Worm (Caenorhabditis elegans): ENCODE data around the gene aqp-2.

The aqp-2 gene

DNA sequence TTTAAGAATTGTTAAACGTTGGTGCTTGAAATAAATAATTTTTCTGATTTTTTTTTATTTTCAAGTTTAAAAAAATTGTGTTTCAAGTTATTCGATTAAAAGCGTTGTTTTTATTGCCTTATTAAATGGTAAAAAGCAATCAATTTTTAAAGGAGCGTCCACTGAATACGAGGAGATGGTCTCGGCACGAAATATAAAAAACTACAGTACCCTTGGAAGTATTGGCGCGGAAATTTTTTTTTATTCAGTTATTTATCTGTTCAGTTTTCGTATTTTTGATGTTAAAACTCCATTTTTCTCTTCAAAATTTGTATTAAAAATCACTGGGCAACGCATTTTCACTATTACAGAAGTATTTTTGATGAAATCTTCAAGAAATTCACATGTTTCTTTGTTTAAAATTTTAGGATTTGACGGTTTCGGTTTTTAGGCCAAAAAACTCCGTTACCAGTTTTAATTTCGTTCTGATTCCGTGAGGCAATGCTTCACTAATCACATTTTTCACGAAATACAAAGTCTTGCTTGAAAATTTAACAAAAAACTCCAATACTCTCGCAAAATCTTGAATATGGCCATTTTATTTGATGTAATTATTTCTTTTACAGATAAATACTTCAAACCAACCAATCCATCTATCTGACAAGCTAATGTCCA lies 48.6 kb downstream of the aqp-2 start, which contains the start of gene znfx-1 (continued):
- TF ChIP-seq nhr-27 (tag; optimal IDR thresholded peaks at IDR 0.05) (no peak), K11D2.4 (GFP tag; IDR thresholded peaks at IDR 0.05) (no peak), efl-1 (GFP tag; optimal IDR thresholded peaks at IDR 0.05) (peak; percentile 93), snpc-4 (GFP tag; optimal IDR thresholded peaks at IDR 0.05) (peak; percentile 13), snpc-4 (tag; optimal IDR thresholded peaks at IDR 0.05) (peak in 3 of 4 experiments; percentile 16 to 27 (median 18)), ZK185.1 (tag; optimal IDR thresholded peaks at IDR 0.05; ENCODE audit: poor library complexity, severe bottlenecking) (no peak), unc-130 (GFP tag; optimal IDR thresholded peaks at IDR 0.05) (peak; percentile 34), rcor-1 (GFP tag; IDR thresholded peaks at IDR 0.05) (peak; percentile 51; the same call in 1 of the 2 replicates)

DNA sequence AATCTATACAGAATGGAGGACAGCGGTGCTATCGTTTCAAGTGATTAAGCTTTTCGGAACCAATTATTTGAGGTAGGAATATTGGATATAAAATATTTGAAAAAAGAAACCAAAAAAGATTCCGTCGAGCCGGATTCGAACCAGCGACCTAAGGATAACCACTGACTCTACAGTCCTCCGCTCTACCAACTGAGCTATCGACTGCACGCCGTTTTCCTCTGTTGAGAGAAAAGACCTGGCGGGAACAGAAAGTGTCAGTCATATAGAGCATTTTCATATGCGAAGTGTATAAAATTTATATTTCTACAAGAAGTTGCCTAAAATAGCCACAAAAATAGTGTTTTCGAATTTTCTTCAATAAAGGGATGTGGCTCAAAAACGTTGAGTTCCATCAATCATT lies 50.1 kb downstream of the aqp-2 start:
- TF ChIP-seq attf-3 (GFP tag; conservative IDR thresholded peaks at IDR 0.05): peak; percentile 62
- TF ChIP-seq mes-4 (tag; optimal IDR thresholded peaks at IDR 0.05): peak; percentile 24
- no peak for TF ChIP-seq ceh-79 (tag; optimal IDR thresholded peaks at IDR 0.05)
- TF ChIP-seq T07F8.4 (tag; optimal IDR thresholded peaks at IDR 0.05): peak; percentile 3
- TF ChIP-seq snpc-1.1 (tag; optimal IDR thresholded peaks at IDR 0.05; ENCODE audit: insufficient read depth): peak; percentile 94
- no peak for TF ChIP-seq mel-28 (tag; optimal IDR thresholded peaks at IDR 0.05; ENCODE audit: borderline replicate concordance)
- TF ChIP-seq Y53F4B.3 (GFP tag; IDR thresholded peaks at IDR 0.05): no peak
- peak; percentile 16 for TF ChIP-seq mxl-1 (tag; optimal IDR thresholded peaks at IDR 0.05)
- no peak for TF ChIP-seq dpff-1 (tag; optimal IDR thresholded peaks at IDR 0.05)
- no peak for TF ChIP-seq madf-3 (GFP tag; IDR thresholded peaks at IDR 0.05)
- no peak for TF ChIP-seq zim-3 (tag; optimal IDR thresholded peaks at IDR 0.05)
- peak; percentile 75 for TF ChIP-seq lin-54 (GFP tag; optimal IDR thresholded peaks at IDR 0.05)
- no peak for TF ChIP-seq B0035.1 (tag; optimal IDR thresholded peaks at IDR 0.05)
- no peak for TF ChIP-seq akir-1 (GFP tag; optimal IDR thresholded peaks at IDR 0.05)
- TF ChIP-seq pbrm-1 (GFP tag; IDR thresholded peaks at IDR 0.05): 0 out of 2 replicates have a peak, but pooled peaks have one; percentile 35
- 0 out of 2 replicates have a peak, but pooled peaks have one; percentile 47 for TF ChIP-seq Y56A3A.18 (GFP tag; IDR thresholded peaks at IDR 0.05)
- TF ChIP-seq B0019.2 (GFP tag; conservative IDR thresholded peaks at IDR 0.05): no peak
- TF ChIP-seq pha-4 (tag; optimal IDR thresholded peaks at IDR 0.05): no peak
- TF ChIP-seq gei-17 (GFP tag; optimal IDR thresholded peaks at IDR 0.05): no peak
- no peak for TF ChIP-seq ztf-26 (tag; optimal IDR thresholded peaks at IDR 0.05)
- TF ChIP-seq K12H6.12 (tag; optimal IDR thresholded peaks at IDR 0.05): no peak
- TF ChIP-seq ztf-25 (GFP tag; IDR thresholded peaks at IDR 0.05): 0 out of 2 replicates have a peak, but pooled peaks have one; percentile 43
- TF ChIP-seq ztf-6 (GFP tag; IDR thresholded peaks at IDR 0.05): no peak
- peak; percentile 66 for TF ChIP-seq mcd-1 (GFP tag; IDR thresholded peaks at IDR 0.05)
- no peak for TF ChIP-seq lsy-27 (tag; optimal IDR thresholded peaks at IDR 0.05; ENCODE audit: borderline replicate concordance, insufficient read depth)
- TF ChIP-seq ztf-3 (GFP tag; optimal IDR thresholded peaks at IDR 0.05): no peak
- no peak for TF ChIP-seq Y95B8A.8 (GFP tag; IDR thresholded peaks at IDR 0.05)
- TF ChIP-seq lag-1 (GFP tag; IDR thresholded peaks at IDR 0.05): no peak
- peak; percentile 75 for TF ChIP-seq snpc-3.4 (tag; optimal IDR thresholded peaks at IDR 0.05)
- peak; percentile 68; the same call in 1 of the 2 replicates for TF ChIP-seq hmg-20 (GFP tag; IDR thresholded peaks at IDR 0.05)
- peak; percentile 19 for TF ChIP-seq hrde-1 (tag; optimal IDR thresholded peaks at IDR 0.05; ENCODE audit: borderline replicate concordance)
- no peak for TF ChIP-seq sdz-38 (tag; optimal IDR thresholded peaks at IDR 0.05)
- 0 out of 2 replicates have a peak, but pooled peaks have one; percentile 12 for TF ChIP-seq ztf-28 (GFP tag; IDR thresholded peaks at IDR 0.05)
- TF ChIP-seq C06A6.2 (GFP tag; conservative IDR thresholded peaks at IDR 0.05): no peak
- no peak for TF ChIP-seq bed-1 (GFP tag; IDR thresholded peaks at IDR 0.05)
- TF ChIP-seq ceh-100 (GFP tag; IDR thresholded peaks at IDR 0.05): peak; percentile 40; the same call in 1 of the 2 replicates
- no peak for TF ChIP-seq dpl-1 (GFP tag; optimal IDR thresholded peaks at IDR 0.05)
- no peak for TF ChIP-seq aptf-3 (GFP tag; IDR thresholded peaks at IDR 0.05)
